Fruit fly (Drosophila melanogaster) whole organism, embryonic: ENCODE results near the gene I-2.

ENCODE experiments used
- B-H1 ChIP-seq: fragments of 200-800 bp; sonication (Bioruptor generic); IDR thresholded peaks from 3 replicates; pipeline ENCODE4 v1.3.6; 2022; ENCODE audit warnings: missing biosample characterization, missing genetic modification characterization
- B-H2 ChIP-seq: fragments of 200-800 bp; sonication (Bioruptor generic); optimal IDR thresholded peaks from 2 replicates; lab custom pipeline; 2018; ENCODE audit warnings: missing biosample characterization, mild to moderate bottlenecking, missing genetic modification characterization
- CG10147 ChIP-seq: fragments of 200-800 bp; sonication (Bioruptor generic); optimal IDR thresholded peaks from 2 replicates; lab custom pipeline; 2019; ENCODE audit warnings: missing biosample characterization, mild to moderate bottlenecking, missing genetic modification characterization, moderate library complexity
- CG10462 ChIP-seq: fragments of 200-800 bp; sonication (Bioruptor generic); optimal IDR thresholded peaks from 2 replicates; lab custom pipeline; 2016; ENCODE audit warnings: missing biosample characterization, missing genetic modification characterization
- CG10979 ChIP-seq: fragments of 200-800 bp; sonication (Bioruptor generic); optimal IDR thresholded peaks from 2 replicates; lab custom pipeline; 2018; ENCODE audit warnings: missing biosample characterization, mild to moderate bottlenecking, missing genetic modification characterization, moderate library complexity
- CG11398 ChIP-seq: fragments of 200-800 bp; sonication (Bioruptor generic); optimal IDR thresholded peaks from 2 replicates; lab custom pipeline; 2016; ENCODE audit warnings: missing biosample characterization, missing genetic modification characterization
- CG11696 ChIP-seq: fragments of 200-800 bp; sonication (Bioruptor generic); IDR thresholded peaks from 2 replicates; pipeline ENCODE4 v1.3.6; 2022; ENCODE audit warnings: missing biosample characterization, missing genetic modification characterization
- CG13424 ChIP-seq: fragments of 200-800 bp; sonication (Bioruptor generic); optimal IDR thresholded peaks from 2 replicates; lab custom pipeline; 2019; ENCODE audit warnings: missing biosample characterization, mild to moderate bottlenecking, missing genetic modification characterization, moderate library complexity
- CG13624 ChIP-seq: fragments of 200-800 bp; sonication (Bioruptor generic); optimal IDR thresholded peaks from 2 replicates; lab custom pipeline; 2016; ENCODE audit warnings: missing biosample characterization, missing genetic modification characterization
- CG13894 ChIP-seq: fragments of 200-800 bp; sonication (Bioruptor generic); optimal IDR thresholded peaks from 3 replicates; lab custom pipeline; 2018; ENCODE audit warnings: missing biosample characterization, mild to moderate bottlenecking, missing genetic modification characterization, moderate library complexity
- CG16779 ChIP-seq: fragments of 200-800 bp; sonication (Bioruptor generic); IDR thresholded peaks from 2 replicates; pipeline ENCODE4 v1.3.6; 2022; ENCODE audit warnings: missing biosample characterization, missing genetic modification characterization
- CG2120 ChIP-seq: fragments of 200-800 bp; sonication (Bioruptor generic); optimal IDR thresholded peaks from 3 replicates; lab custom pipeline; 2016; ENCODE audit warnings: missing biosample characterization, missing genetic modification characterization
- CG2712 ChIP-seq: fragments of 200-800 bp; optimal IDR thresholded peaks from 3 replicates; lab custom pipeline; 2019; ENCODE audit warnings: missing biosample characterization, mild to moderate bottlenecking, missing genetic modification characterization, moderate library complexity
- CG2875 ChIP-seq: fragments of 200-800 bp; sonication (Bioruptor generic); optimal IDR thresholded peaks from 2 replicates; lab custom pipeline; 2017; ENCODE audit warnings: missing biosample characterization, mild to moderate bottlenecking, missing genetic modification characterization, missing genetic modification reagents
- CG2889 ChIP-seq: fragments of 200-800 bp; sonication (Bioruptor generic); IDR thresholded peaks from 3 replicates; pipeline ENCODE4 v1.3.6; 2022; ENCODE audit warnings: missing biosample characterization, missing genetic modification characterization
- CG31365 ChIP-seq: fragments of 200-800 bp; sonication (Bioruptor generic); optimal IDR thresholded peaks from 2 replicates; lab custom pipeline; 2018; ENCODE audit warnings: missing biosample characterization, mild to moderate bottlenecking, missing genetic modification characterization
- CG32767 ChIP-seq: fragments of 200-800 bp; sonication (Bioruptor generic); IDR thresholded peaks from 2 replicates; pipeline ENCODE4 v1.3.6; 2022; ENCODE audit warnings: missing biosample characterization, missing genetic modification characterization
- CG34376 ChIP-seq: fragments of 200-800 bp; sonication (Bioruptor generic); optimal IDR thresholded peaks from 2 replicates; lab custom pipeline; 2018; ENCODE audit warnings: missing biosample characterization, mild to moderate bottlenecking, missing genetic modification characterization
- CG5180 ChIP-seq: fragments of 200-800 bp; sonication (Bioruptor generic); optimal IDR thresholded peaks from 3 replicates; lab custom pipeline; 2017; ENCODE audit warnings: missing biosample characterization, missing genetic modification characterization, mild to moderate bottlenecking, moderate library complexity, missing genetic modification reagents
- CG6689 ChIP-seq: fragments of 200-800 bp; sonication (Bioruptor generic); IDR thresholded peaks from 2 replicates; pipeline ENCODE4 v1.3.6; 2022; ENCODE audit warnings: missing biosample characterization, missing genetic modification characterization
- CG7271 ChIP-seq: fragments of 200-800 bp; sonication (Bioruptor generic); optimal IDR thresholded peaks from 2 replicates; lab custom pipeline; 2018; ENCODE audit warnings: missing biosample characterization, mild to moderate bottlenecking, missing genetic modification characterization, moderate library complexity
- CG8089 ChIP-seq: fragments of 200-800 bp; sonication (Bioruptor generic); optimal IDR thresholded peaks from 3 replicates; lab custom pipeline; 2016; ENCODE audit warnings: missing biosample characterization, missing genetic modification characterization
- CG8924 ChIP-seq: fragments of 200-800 bp; optimal IDR thresholded peaks from 3 replicates; lab custom pipeline; 2019; ENCODE audit warnings: missing biosample characterization, mild to moderate bottlenecking, missing genetic modification characterization, moderate library complexity
- CG9932 ChIP-seq: fragments of 200-800 bp; sonication (Bioruptor generic); IDR thresholded peaks from 2 replicates; pipeline ENCODE4 v1.3.6; 2022; ENCODE audit warnings: missing biosample characterization, missing genetic modification characterization
- CkIIα-i1 ChIP-seq: fragments of 200-800 bp; sonication (Bioruptor generic); IDR thresholded peaks from 2 replicates; pipeline ENCODE4 v1.3.6; 2022; ENCODE audit warnings: missing biosample characterization, missing genetic modification characterization
- D ChIP-seq, 2 experiments: fragments of 200-800 bp in 1 of 2; fragments of >200 bp in 1 of 2; sonication (Bioruptor generic) in 1 of 2; optimal IDR thresholded peaks; 2 replicates in 1 of 2; 3 replicates in 1 of 2; lab custom pipeline; 2017; ENCODE audit warnings: mild to moderate bottlenecking in 1 of 2, missing biosample characterization in 1 of 2, missing genetic modification characterization in 1 of 2, missing genetic modification reagents in 1 of 2
- Deaf1 ChIP-seq: fragments of 200-800 bp; optimal IDR thresholded peaks from 3 replicates; lab custom pipeline; 2019; ENCODE audit warnings: missing biosample characterization, mild to moderate bottlenecking, missing genetic modification characterization, moderate library complexity
- Dip3 ChIP-seq: fragments of 200-800 bp; sonication (Bioruptor generic); optimal IDR thresholded peaks from 3 replicates; lab custom pipeline; 2016; ENCODE audit warnings: missing biosample characterization, missing genetic modification characterization
- HLH4C ChIP-seq: fragments of 200-800 bp; sonication (Bioruptor generic); IDR thresholded peaks from 3 replicates; pipeline ENCODE4 v1.3.6; 2022; ENCODE audit warnings: missing biosample characterization, missing genetic modification characterization; ENCODE audit not compliant: partially characterized antibody
- Opbp ChIP-seq: fragments of 200-800 bp; sonication (Bioruptor generic); IDR thresholded peaks from 3 replicates; pipeline ENCODE4 v1.3.6; 2022; ENCODE audit warnings: missing biosample characterization, missing genetic modification characterization; ENCODE audit not compliant: partially characterized antibody
- Trl ChIP-seq, 3 experiments: fragments of >200 bp in 2 of 3; fragments of 200-800 bp in 1 of 3; sonication (Bioruptor generic) in 1 of 3; optimal IDR thresholded peaks; 2 replicates in 1 of 3; 3 replicates in 2 of 3; lab custom pipeline; 2016 to 2017; ENCODE audit warnings: missing biosample characterization in 1 of 3, missing genetic modification characterization in 1 of 3
- az2 ChIP-seq: fragments of 200-800 bp; sonication (Bioruptor generic); optimal IDR thresholded peaks from 3 replicates; lab custom pipeline; 2016; ENCODE audit warnings: missing biosample characterization, missing genetic modification characterization
- bbx ChIP-seq: fragments of 200-800 bp; sonication (Bioruptor generic); IDR thresholded peaks from 2 replicates; pipeline ENCODE4 v1.3.6; 2022; ENCODE audit warnings: missing biosample characterization, missing genetic modification characterization; ENCODE audit not compliant: partially characterized antibody
- ci ChIP-seq: fragments of 200-800 bp; sonication (Bioruptor generic); IDR thresholded peaks from 3 replicates; pipeline ENCODE4 v1.3.6; 2022; ENCODE audit warnings: missing biosample characterization, missing genetic modification characterization
- croc ChIP-seq: fragments of 200-800 bp; sonication (Bioruptor generic); conservative IDR thresholded peaks from 3 replicates; pipeline ENCODE4 v1.3.6; 2022; ENCODE audit warnings: missing biosample characterization, missing genetic modification characterization
- fd64A ChIP-seq: fragments of 200-800 bp; sonication (Bioruptor generic); optimal IDR thresholded peaks from 3 replicates; lab custom pipeline; 2018; ENCODE audit warnings: missing biosample characterization, mild to moderate bottlenecking, missing genetic modification characterization
- hb ChIP-seq: fragments of 200-800 bp; sonication (Bioruptor generic); IDR thresholded peaks from 3 replicates; pipeline ENCODE4 v1.3.6; 2022; ENCODE audit warnings: missing biosample characterization, missing genetic modification characterization; ENCODE audit not compliant: partially characterized antibody
- her ChIP-seq: fragments of 200-800 bp; sonication (Bioruptor generic); optimal IDR thresholded peaks from 2 replicates; lab custom pipeline; 2016; ENCODE audit warnings: missing biosample characterization, missing genetic modification characterization
- kay ChIP-seq: fragments of 200-800 bp; sonication (Bioruptor generic); optimal IDR thresholded peaks from 2 replicates; lab custom pipeline; 2016; ENCODE audit warnings: missing biosample characterization, missing genetic modification characterization
- ken ChIP-seq: fragments of 200-800 bp; sonication (Bioruptor generic); IDR thresholded peaks from 3 replicates; pipeline ENCODE4 v1.3.6; 2022; ENCODE audit warnings: missing biosample characterization, missing genetic modification characterization
- lbe ChIP-seq: fragments of 200-800 bp; sonication (Bioruptor generic); optimal IDR thresholded peaks from 2 replicates; lab custom pipeline; 2016; ENCODE audit warnings: missing biosample characterization, mild to moderate bottlenecking, missing genetic modification characterization
- lmd ChIP-seq: fragments of 200-800 bp; sonication (Bioruptor generic); IDR thresholded peaks from 2 replicates; pipeline ENCODE4 v1.3.6; 2022; ENCODE audit warnings: missing biosample characterization, missing genetic modification characterization
- pnt ChIP-seq: fragments of 200-800 bp; sonication (Bioruptor generic); optimal IDR thresholded peaks from 3 replicates; lab custom pipeline; 2016; ENCODE audit warnings: missing biosample characterization, missing genetic modification characterization
- prd ChIP-seq, 3 experiments: fragments of >200 bp in 2 of 3; fragments of 200-800 bp in 1 of 3; sonication (Bioruptor generic) in 1 of 3; optimal IDR thresholded peaks in 2 of 3; IDR thresholded peaks in 1 of 3; 2 replicates in 2 of 3; 3 replicates in 1 of 3; pipeline versions ENCODE4 v1.3.6 to Lab custom; 2017 to 2022; ENCODE audit warnings: missing biosample characterization in 1 of 3, missing genetic modification characterization in 1 of 3
- slbo ChIP-seq: fragments of 200-800 bp; sonication (Bioruptor generic); IDR thresholded peaks from 2 replicates; pipeline ENCODE4 v1.3.6; 2022; ENCODE audit warnings: missing biosample characterization, missing genetic modification characterization
- slp2 ChIP-seq: fragments of 200-800 bp; sonication (Bioruptor generic); optimal IDR thresholded peaks from 2 replicates; lab custom pipeline; 2016; ENCODE audit warnings: missing biosample characterization, missing genetic modification characterization
- tin ChIP-seq: fragments of 200-800 bp; sonication (Bioruptor generic); optimal IDR thresholded peaks from 3 replicates; lab custom pipeline; 2016; ENCODE audit warnings: missing biosample characterization, missing genetic modification characterization
- tll ChIP-seq, 2 experiments: fragments of 200-800 bp in 1 of 2; fragments of >200 bp in 1 of 2; sonication (Bioruptor generic) in 1 of 2; optimal IDR thresholded peaks; 2 replicates each; lab custom pipeline; 2017 to 2019; ENCODE audit warnings: missing biosample characterization in 2 of 2, missing genetic modification characterization in 2 of 2, mild to moderate bottlenecking in 1 of 2, moderate library complexity in 1 of 2
- vvl ChIP-seq: fragments of 200-800 bp; sonication (Bioruptor generic); IDR thresholded peaks from 2 replicates; pipeline ENCODE4 v1.3.6; 2022; ENCODE audit warnings: missing biosample characterization, missing genetic modification characterization

The I-2 gene

DNA sequence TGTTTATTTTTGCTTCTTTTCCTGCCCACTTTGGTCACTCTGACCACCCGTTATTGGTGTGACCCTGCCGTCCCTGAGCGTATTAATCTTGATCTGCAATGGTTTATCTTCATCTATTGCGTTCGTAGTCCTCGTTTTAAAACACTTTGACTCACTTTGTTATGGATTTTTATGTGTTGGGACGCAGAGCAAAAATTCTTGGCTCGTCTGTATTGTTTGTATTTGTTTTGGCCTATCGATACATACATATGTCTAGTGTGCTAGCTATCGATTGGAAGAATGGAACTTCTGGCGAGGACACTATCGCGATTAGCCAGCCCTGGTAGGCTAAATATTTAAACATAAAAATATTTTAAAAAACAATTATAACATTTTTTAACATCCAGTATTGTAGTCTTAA, 23.0 kb upstream of the I-2 start, which contains the start of gene CG10809 (continued):
- TF ChIP-seq CG16779 (GFP tag; lab: Robert Waterston, UW) (no peak), CG13424 (tag; lab: Kevin White, UChicago) (peak; percentile 16), Dip3 (peak; percentile 8), lmd (peak; percentile 17; the same call in 1 of the 2 replicates), CG34376 (GFP tag; lab: Kevin White, UChicago) (peak; percentile 18), Opbp (GFP tag; lab: Robert Waterston, UW) (peak; percentile 94), Trl (optimal IDR thresholded peaks at IDR 0.05; lab: Kevin White, UChicago) (no peak), Trl (GFP tag; optimal IDR thresholded peaks at IDR 0.05; lab: Kevin White, UChicago) (peak; percentile 22), CG11696 (GFP tag; lab: Robert Waterston, UW) (no peak), CG2120 (peak; percentile 55), D (optimal IDR thresholded peaks at IDR 0.05; lab: Kevin White, UChicago) (no peak), D (GFP tag; optimal IDR thresholded peaks at IDR 0.05; lab: Kevin White, UChicago) (no peak), az2 (GFP tag; lab: Kevin White, UChicago) (no peak), CG13894 (tag; lab: Kevin White, UChicago) (peak; percentile 32), B-H1 (GFP tag; lab: Robert Waterston, UW) (no peak), croc (GFP tag; lab: Robert Waterston, UW) (no peak), HLH4C (peak; percentile 89), CG2889 (GFP tag; lab: Robert Waterston, UW) (no peak), CG7271 (tag; lab: Kevin White, UChicago) (peak; percentile 10), ken (GFP tag; lab: Robert Waterston, UW) (no peak), CG13624 (no peak), CG8924 (tag; lab: Kevin White, UChicago) (peak; percentile 64), CG32767 (GFP tag; lab: Robert Waterston, UW) (peak; percentile 73), CG5180 (GFP tag; lab: Kevin White, UChicago) (no peak), Deaf1 (tag; lab: Kevin White, UChicago) (no peak), her (GFP tag; lab: Kevin White, UChicago) (peak; percentile 22), vvl (GFP tag; lab: Robert Waterston, UW) (no peak), bbx (GFP tag; lab: Robert Waterston, UW) (peak; percentile 92), CG2875 (GFP tag; lab: Kevin White, UChicago) (no peak), CG11398 (GFP tag; lab: Kevin White, UChicago) (no peak), fd64A (no peak), tll (GFP tag; optimal IDR thresholded peaks at IDR 0.05; lab: Kevin White, UChicago) (no peak), CG31365 (no peak), lbe (GFP tag; lab: Kevin White, UChicago) (peak; percentile 45), pnt (no peak), CG6689 (GFP tag; lab: Robert Waterston, UW) (no peak), kay (GFP tag; lab: Kevin White, UChicago) (no peak), CkIIα-i1 (GFP tag; lab: Robert Waterston, UW) (no peak), CG8089 (GFP tag; lab: Kevin White, UChicago) (no peak), tin (GFP tag; lab: Kevin White, UChicago) (peak; percentile 29), hb (GFP tag; lab: Robert Waterston, UW) (peak; percentile 81), ci (GFP tag; lab: Robert Waterston, UW) (no peak), prd (optimal IDR thresholded peaks at IDR 0.05; lab: Kevin White, UChicago) (no peak), prd (GFP tag; IDR thresholded peaks at IDR 0.05; lab: Robert Waterston, UW) (peak; percentile 37; the same call in 1 of the 3 replicates), B-H2 (GFP tag; lab: Kevin White, UChicago) (peak; percentile 28), CG9932 (GFP tag; lab: Robert Waterston, UW) (peak; percentile 72), CG10147 (GFP tag; lab: Kevin White, UChicago) (peak; percentile 4), slp2 (GFP tag; lab: Kevin White, UChicago) (peak; percentile 7), CG10979 (tag; lab: Kevin White, UChicago) (peak; percentile 24), slbo (peak; percentile 52; the same call in 1 of the 2 replicates), CG10462 (GFP tag; lab: Kevin White, UChicago) (no peak), CG2712 (tag; lab: Kevin White, UChicago) (peak; percentile 57)
